Fruit fly (Drosophila melanogaster) S2 (cell line): Measurements from ENCODE around the gene Surf6.

Source experiments
- CG8478 ChIP-seq: fragments of >200 bp; optimal IDR thresholded peaks from 2 replicates; lab custom pipeline; 2018
- CTCF ChIP-seq, 2 experiments: fragments of >200 bp; optimal IDR thresholded peaks; 2 replicates each; lab custom pipeline; 2018

Surf6 gene

DNA sequence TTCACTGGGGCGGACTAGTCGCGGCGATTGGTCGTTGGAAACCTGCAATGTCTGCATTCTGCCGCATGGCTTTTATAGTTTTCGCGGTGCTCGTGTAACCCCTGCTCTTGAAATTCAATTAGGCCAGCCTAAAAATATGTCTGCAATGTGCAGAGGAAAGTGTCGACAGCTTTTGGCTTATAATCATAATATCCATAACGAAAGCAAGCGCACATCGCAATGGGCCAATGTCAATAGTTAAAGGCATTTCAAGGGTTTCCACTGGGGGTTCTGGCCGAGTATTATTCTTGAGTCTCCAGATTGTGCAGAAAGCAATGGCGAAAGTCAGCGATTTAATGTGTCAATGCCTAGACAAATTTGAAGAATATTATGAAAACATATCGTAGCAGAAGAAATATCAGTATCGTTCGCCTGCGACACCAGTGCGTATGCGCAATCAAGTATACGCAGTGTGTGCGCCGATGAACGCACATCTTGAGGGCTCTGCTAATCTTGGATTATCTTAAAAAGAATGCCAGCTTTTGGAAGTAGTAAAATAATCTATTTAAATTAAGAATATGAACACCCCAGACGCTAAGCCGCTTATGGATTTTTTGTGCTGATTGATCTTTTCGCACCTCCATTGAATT lies 16.4 kb downstream of the Surf6 start, which contains the start of gene ninaE:
Gene ninaE, minus strand, starts transcription at position 51 of the 629 bp plus-strand sequence.
- TF ChIP-seq CTCF (optimal IDR thresholded peaks at IDR 0.05; lab: Kevin White, UChicago) (no peak), CG8478 (lab: Kevin White, UChicago) (no peak)

DNA sequence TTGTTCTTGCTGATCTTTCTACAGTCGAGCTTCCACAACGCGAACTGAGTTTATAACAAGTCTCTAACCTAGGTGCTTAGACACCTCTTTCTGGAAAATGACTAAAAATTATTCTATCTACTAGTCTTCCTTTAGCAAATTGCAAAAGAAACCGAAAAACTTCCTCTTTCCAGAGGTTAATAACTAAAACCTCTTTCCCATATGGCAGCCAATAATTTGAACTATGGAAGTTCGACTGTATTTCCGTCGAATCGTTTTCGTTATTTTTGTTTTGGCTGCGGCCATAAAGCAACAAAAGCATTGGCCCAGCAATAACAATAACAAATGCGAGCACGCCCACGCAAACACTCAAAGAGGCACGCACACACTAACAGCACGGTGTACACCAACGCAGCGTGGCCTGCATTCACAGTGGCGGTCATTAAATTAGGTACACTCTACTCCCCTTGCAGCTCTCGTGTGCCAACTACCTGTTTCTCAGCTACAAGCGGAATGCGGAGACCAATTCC lies 24.2 kb downstream of the Surf6 start:
- TF ChIP-seq CG8478 (lab: Kevin White, UChicago): no peak
- TF ChIP-seq CTCF (optimal IDR thresholded peaks at IDR 0.05; lab: Kevin White, UChicago): no peak

DNA sequence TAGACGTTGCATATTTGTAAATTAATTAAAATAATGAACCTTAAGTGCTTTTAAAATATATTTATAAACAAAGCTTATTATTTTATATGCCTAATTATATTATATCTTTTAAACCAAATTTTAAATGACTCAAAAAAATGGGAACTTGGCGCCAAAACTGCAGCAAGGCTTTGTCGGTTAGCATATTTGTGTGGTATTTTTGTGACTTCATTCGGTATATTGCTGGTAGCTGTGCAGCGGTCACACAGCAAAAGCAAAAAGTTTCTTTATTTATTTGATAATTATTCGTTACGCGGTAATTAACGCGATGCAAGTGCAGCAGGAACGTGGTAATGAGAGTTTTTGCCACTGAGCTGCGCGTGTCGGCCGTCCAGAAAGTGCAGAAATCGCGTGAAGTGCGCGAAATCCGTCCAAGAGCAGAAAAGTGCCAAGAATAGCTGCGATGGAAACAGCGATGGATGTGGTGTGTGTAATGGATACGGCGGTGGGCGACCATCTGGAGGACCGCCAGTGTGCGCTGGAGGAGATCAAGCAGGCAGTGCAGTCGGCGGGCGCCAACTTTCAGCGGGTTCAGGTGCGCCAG lies 25.1 kb downstream of the Surf6 start, which contains the start of gene Ask1:
Gene Ask1, plus strand, starts transcription at position 250 of the 583 bp plus-strand sequence.
- no peak for TF ChIP-seq CG8478 (lab: Kevin White, UChicago)
- no peak for TF ChIP-seq CTCF (optimal IDR thresholded peaks at IDR 0.05; lab: Kevin White, UChicago)

DNA sequence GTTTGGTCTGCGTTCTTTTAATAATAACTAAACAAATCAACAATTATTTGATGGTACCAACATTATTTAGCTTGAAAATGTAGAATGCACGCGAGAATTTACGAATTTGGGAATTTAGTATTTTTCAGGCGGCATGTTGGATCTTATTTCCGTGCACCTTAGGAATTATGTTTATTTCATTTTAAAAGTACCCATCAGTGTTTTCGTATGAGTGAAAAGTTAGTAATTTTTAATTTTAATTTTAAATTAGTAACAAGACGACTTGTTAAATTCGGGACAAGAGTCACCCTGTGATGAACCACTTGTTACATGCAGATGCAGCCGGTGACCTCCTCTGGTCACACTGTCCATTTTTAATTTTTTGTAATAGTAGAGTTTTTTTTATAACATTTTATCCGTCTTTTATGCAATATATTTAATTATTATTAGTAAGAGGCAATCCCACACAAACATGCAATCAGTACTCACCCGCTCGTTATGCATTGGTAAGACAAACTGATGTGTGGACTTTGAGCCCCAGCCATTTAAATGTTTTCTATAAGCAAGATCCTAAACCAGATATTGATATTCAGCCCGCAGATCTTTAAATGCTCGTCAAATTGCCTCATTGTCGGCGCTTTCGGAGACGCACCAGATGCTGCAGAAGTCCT lies 27.1 kb downstream of the Surf6 start, which contains the start of the genes CG17186 and Arc42:
Gene CG17186, minus strand, starts transcription at position 88 of the 650 bp plus-strand sequence.
Gene Arc42, plus strand, starts transcription at position 311 of the 650 bp plus-strand sequence.
- no peak for TF ChIP-seq CG8478 (lab: Kevin White, UChicago)
- TF ChIP-seq CTCF (optimal IDR thresholded peaks at IDR 0.05; lab: Kevin White, UChicago): no peak

DNA sequence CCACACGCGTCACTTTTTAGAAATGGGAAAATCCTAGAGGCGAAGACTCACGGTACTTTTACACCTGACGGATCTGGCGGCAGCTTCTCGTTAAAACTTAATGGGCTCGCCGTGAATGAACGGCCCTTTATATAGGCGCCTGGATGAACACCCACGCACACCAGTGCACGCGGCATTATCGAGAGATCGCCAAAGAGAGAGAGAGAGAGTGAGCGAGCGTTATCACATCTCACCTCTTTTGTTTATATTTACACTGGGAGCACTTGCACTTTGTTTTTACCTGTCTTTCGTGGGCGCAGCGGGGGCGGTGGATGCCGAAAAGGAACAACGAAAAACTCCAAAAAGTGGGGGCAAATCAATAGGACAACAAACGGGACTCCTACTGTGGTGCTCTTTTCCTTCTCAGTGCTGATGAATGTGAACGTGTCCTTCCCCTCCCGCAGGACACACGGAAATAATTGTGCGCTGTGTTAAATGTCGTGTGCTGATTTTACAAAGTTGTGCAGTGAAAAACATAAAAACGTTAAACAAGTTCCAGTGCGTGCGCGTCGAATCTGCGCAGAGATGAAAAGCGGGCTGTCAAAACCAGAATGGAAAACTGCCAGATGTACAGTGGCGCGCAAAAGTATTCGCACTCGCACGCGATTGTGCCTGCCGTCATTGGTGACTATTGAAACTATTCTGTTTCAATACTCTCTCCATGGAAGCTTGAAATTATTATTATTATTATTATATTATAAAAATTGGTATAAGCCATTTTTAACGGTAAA lies 29.4 kb downstream of the Surf6 start, which contains the start of gene Mrp5:
Gene Mrp5, minus strand, starts transcription at position 561 of the 770 bp plus-strand sequence.
- TF ChIP-seq CTCF (optimal IDR thresholded peaks at IDR 0.05; lab: Kevin White, UChicago): no peak
- TF ChIP-seq CG8478 (lab: Kevin White, UChicago): no peak

DNA sequence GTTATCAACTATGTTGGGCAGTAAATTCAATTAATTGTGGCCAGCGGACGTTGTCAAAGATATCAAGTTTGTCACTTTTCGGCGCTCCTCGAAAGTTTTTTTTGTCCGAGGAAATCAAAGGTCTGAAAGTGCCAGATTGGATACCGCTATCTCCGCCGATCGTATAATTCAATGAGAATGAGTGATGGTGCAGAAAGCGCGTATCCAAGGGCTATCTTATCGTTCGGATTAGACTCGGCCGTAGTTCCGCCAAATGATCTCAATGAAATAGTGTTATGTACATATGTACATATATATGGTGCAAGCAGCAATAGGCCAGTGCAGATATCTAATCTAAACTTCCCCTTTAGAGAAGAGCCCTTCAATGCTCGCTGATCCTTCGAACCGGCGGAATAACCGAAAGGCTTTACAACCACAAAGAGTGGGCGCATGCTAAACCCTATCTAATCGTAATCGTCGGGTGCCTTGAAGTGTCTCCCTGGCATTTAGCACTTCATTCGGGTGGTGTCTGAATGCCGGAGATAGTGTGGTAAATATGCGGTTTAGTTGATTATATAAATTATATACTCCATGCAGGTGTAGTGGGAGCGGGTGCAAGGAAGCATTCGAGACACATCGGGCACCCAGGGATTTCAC lies 31.4 kb downstream of the Surf6 start:
- TF ChIP-seq CG8478 (lab: Kevin White, UChicago) (no peak), CTCF (optimal IDR thresholded peaks at IDR 0.05; lab: Kevin White, UChicago) (no peak)

DNA sequence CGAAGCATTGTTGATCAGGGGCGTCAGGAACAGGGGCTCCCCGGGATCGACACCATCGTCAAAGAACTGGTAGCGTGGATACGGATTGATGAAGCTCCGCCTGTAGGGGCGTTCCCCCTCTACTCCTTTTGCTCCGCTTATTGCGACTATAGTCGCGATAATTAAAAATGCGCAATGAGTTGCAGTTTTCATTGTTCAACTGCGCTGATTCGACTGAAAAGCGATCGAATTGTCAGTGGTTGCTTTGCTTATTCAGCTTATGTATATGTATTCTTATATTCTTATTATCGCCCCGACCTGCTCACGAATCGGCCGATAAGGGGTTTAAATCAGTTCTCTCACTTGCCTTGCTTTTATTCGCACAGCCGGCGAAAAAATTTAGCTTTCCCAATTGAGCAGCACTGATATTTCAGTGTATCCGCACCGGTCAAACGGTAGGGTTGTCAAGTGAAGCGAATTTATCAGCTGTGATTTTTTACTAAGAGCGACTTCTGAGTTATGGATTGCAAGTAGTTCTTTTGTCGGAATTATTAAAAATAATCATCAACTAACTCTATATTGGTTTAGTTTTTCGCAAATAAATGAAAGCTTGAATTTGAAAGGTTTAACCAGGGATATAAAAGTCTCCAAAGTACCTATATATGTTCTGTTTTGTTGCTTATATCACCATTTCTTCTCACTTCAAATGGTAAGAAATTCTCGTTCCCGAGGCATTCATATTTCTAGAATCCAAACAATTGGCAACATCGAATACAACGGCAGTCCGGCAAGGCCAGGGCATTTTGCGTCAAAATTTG lies 40.5 kb downstream of the Surf6 start, which contains the start of the genes CG4572 and CG4686:
Gene CG4572, minus strand, starts transcription at position 415 of the 797 bp plus-strand sequence.
Gene CG4686, plus strand, starts transcription at position 518 of the 797 bp plus-strand sequence.
- TF ChIP-seq CTCF (optimal IDR thresholded peaks at IDR 0.05; lab: Kevin White, UChicago) (no peak), CG8478 (lab: Kevin White, UChicago) (no peak)

DNA sequence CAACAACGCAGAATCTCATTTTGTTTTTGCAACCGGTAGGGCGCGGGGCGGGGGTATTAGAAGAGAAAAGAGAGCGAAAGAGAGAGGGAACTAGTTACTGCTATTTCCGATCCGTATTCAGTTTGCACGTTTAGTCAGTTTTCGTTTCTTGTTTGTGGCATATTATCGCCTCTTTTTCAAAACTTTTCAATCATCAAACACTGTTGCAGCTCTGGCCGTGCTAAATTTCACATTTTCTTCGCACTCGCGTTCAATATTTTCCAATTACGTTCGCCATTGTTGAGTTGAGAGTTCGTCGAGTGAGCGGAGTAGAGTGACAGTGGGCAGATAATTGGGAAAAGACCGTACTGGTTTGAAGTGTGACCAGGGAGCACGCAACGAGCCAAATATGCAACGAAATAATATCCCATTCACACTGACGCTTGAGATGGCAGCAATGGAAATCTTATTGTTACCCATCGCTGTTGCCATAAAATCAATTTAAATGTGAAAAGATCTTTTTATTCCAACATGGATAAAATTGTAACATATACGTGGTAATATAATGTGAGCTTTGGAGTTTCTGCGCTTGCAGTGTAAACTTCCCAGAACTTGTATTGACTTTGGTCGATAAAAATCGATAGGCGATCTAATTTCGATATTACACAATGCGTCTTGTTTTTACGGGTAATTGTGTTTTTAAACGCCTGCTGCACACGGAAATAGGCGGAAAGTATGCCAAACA lies 43.5 kb downstream of the Surf6 start, which contains the start of the genes Ire1 and Mrm2:
Gene Ire1, minus strand, starts transcription at position 296 of the 724 bp plus-strand sequence.
Gene Mrm2, plus strand, starts transcription at position 615 of the 724 bp plus-strand sequence.
- peak; percentile 8 to 31 for TF ChIP-seq CTCF (optimal IDR thresholded peaks at IDR 0.05; lab: Kevin White, UChicago)
- TF ChIP-seq CG8478 (lab: Kevin White, UChicago): no peak

DNA sequence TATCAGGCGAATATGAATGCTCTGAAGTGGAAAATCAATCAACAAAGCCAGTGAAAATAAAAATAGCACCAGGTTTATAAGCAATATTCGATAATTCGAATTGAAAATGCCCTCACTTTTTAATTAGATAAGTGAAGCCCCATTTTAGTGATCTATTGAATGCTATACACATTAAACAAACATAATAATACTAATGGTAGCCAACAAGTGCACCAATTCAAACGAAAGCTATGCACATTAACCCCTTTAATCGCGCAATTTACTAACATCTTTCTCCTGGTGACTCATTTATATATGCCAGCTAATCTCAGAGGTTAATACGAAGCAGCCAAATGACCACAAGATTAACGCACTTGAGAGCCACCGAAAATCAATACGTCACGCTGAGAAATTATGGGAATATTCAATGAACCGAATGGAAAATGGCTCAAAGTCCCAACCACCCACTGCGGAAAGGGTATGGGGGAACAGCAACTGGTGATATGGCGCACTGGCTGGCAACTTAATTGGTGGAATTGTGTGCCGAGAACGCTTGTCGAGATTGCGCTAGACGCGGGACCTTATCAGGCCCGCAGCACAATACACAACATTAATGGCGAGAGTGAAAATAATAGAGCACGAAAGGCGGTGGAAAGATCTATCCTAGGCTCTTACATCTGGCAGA lies 45.2 kb downstream of the Surf6 start:
- TF ChIP-seq CTCF (optimal IDR thresholded peaks at IDR 0.05; lab: Kevin White, UChicago): no peak
- TF ChIP-seq CG8478 (lab: Kevin White, UChicago): no peak

DNA sequence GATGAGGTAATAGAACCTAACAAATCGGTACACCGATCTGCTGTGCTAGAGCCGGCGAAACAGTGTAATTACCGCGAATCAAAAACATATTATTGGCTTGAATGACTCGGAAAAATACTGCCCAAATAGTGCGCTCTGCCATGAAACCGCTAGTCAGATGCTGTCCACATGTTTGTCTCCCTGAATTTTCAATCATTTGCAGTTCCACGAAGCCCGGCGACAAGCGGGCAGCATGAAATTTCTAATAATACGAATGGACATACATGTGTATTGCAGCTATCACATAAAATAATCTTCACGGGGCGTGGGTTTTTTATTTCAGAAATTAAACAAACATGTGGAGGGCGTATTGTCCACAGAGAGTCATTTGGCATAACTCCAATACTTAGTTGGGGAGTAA lies 45.7 kb downstream of the Surf6 start:
- TF ChIP-seq CG8478 (lab: Kevin White, UChicago): no peak

DNA sequence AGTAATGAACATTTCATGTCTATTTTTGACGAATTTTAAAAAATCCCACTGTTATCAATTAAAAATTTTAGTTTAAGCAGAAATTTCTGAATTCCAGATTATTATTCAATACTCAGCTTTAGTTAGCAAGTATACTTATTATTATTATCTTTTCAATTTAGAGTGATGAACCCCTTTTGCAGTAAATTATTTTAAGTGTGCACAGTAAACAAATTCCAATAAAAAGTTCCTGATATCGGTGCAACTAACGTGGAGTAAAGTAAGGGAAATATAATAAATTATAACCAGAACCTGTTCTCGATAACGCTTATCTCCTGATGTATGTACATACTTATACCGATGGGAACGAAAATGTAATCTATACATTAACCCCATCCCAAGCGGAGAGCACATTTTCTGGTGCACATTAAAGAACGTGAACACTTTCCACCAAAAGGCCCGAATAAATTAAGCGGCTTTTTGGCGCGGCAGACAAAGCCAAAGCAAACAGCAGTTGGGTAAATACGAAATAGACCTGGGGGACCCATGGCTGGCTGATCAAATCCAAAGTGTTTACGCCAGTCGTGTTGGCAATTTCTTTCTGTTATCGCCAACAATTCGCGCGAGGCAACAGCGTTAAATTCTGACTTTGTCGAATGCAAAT lies 46.5 kb downstream of the Surf6 start:
- TF ChIP-seq CG8478 (lab: Kevin White, UChicago) (no peak), CTCF (optimal IDR thresholded peaks at IDR 0.05; lab: Kevin White, UChicago) (no peak)
